ENCODE assay signal across 2 fruit fly cellular contexts in the genomic region with DNA sequence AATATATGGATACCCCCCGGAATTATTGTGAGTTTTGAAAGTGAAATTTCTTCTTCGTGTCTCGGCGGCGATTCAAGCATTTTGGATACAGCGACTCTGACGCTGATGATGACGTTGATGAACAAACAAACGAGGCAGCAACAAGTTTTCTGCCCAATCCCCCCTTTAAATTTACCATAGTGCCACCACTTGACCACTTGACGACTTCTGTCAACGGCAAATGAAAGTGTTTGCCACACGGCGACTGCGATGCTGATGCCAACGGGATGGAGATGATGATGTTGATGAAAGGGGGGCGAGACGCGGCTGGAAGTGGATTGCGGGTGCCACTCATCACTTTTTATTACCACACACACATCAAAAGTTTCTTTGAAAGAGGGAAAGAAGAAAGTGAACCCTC.
A peak's percentile ranks its signal among the peaks of the same experiment; 100 is the strongest.
TF ChIP-seq lines count a peak whose summit lies in the region.

No protein-coding gene starts in this region.

- no peak for TF ChIP-seq CTCF in whole organism, embryonic (GFP tag; optimal IDR thresholded peaks at IDR 0.05; lab: Kevin White, UChicago)

TF ChIP-seq in whole organism, embryonic, 481 proteins besides CTCF, POLR2A, EP300 and RAD21:
- TF ChIP-seq vvl (GFP tag; IDR thresholded peaks at IDR 0.05; lab: Robert Waterston, UW) = 0 out of 2 replicates have a peak, but pooled peaks have one; percentile 9
- peak; percentile 6 for TF ChIP-seq kni (GFP tag; optimal IDR thresholded peaks at IDR 0.05; lab: Kevin White, UChicago)
- TF ChIP-seq ems (GFP tag; optimal IDR thresholded peaks at IDR 0.05; lab: Kevin White, UChicago) = no peak
- peak; percentile 55 for TF ChIP-seq Ets65A (GFP tag; lab: Kevin White, UChicago)
- no peak for TF ChIP-seq nerfin-1 (tag; optimal IDR thresholded peaks at IDR 0.05; lab: Kevin White, UChicago)
- no peak for TF ChIP-seq pan (optimal IDR thresholded peaks at IDR 0.05; lab: Kevin White, UChicago)
- TF ChIP-seq pan (GFP tag; optimal IDR thresholded peaks at IDR 0.05 in 1 of 2, IDR thresholded peaks at IDR 0.05 in 1 of 2) = peak in 1 of 2 experiments; percentile 8
- TF ChIP-seq CG11723 (GFP tag; optimal IDR thresholded peaks at IDR 0.05; lab: Kevin White, UChicago) = no peak
- no peak for TF ChIP-seq CG11560 (tag; IDR thresholded peaks at IDR 0.05; lab: Robert Waterston, UW)
- peak; percentile 93 for TF ChIP-seq Blimp-1 (GFP tag; optimal IDR thresholded peaks at IDR 0.05; lab: Kevin White, UChicago)
- TF ChIP-seq crol (GFP tag; IDR thresholded peaks at IDR 0.05; lab: Robert Waterston, UW) = peak; percentile 17; the same call in 1 of the 2 replicates
TF ChIP-seq in whole organism, embryonic: peak in this region for 6.

TF ChIP-seq in whole organism, prepupa, 60 proteins besides CTCF, POLR2A, EP300 and RAD21:
- TF ChIP-seq Blimp-1 (GFP tag; optimal IDR thresholded peaks at IDR 0.05; lab: Kevin White, UChicago) (peak; percentile 72), Lpt (GFP tag; optimal IDR thresholded peaks at IDR 0.05; lab: Kevin White, UChicago) (no peak), Eip78C (GFP tag; lab: Kevin White, UChicago) (peak; percentile 6)
